Worm (Caenorhabditis elegans): ENCODE results near the gene col-170.

The col-170 gene

DNA sequence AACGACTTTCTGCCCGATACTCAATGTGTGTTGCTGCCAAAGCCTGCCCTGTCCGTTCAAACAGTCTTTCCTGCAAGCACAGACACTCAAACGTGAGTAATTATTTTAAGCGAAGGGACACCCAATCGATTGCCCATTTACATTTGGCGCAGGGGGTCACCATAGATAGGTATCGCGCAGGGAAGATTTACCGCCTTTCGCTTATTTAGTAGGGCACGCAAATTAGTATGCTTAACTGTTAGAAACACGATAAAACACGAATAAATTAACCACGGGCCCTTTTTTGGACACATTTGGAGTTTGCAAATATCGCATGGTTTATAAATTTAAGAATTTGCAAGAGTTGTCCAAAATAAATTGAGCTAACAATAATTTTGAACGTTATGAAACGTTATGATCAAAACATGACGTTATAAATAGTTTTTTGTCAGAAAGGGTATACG lies 35.1 kb upstream of the col-170 start (continued):
- peak; percentile 100 for TF ChIP-seq dve-1 (tag; optimal IDR thresholded peaks at IDR 0.05; ENCODE audit: insufficient read depth)
- peak; percentile 99 for TF ChIP-seq spr-3 (GFP tag; optimal IDR thresholded peaks at IDR 0.05)
- TF ChIP-seq ztf-11 (tag; optimal IDR thresholded peaks at IDR 0.05): peak; percentile 96
- TF ChIP-seq daf-19 (GFP tag; conservative IDR thresholded peaks at IDR 0.05): peak; percentile 97
- peak; percentile 99 for TF ChIP-seq madf-9 (GFP tag; conservative IDR thresholded peaks at IDR 0.05)
- peak; percentile 84 for TF ChIP-seq lin-39 (tag; optimal IDR thresholded peaks at IDR 0.05)
- peak; percentile 100 for TF ChIP-seq egl-43 (GFP tag; IDR thresholded peaks at IDR 0.05)
- peak; percentile 97 to 98 for TF ChIP-seq daf-16 (GFP tag; optimal IDR thresholded peaks at IDR 0.05)
- TF ChIP-seq daf-16 (tag; optimal IDR thresholded peaks at IDR 0.05): peak; percentile 96
- TF ChIP-seq F44E2.7 (GFP tag; IDR thresholded peaks at IDR 0.05): peak; percentile 92
- peak; percentile 99 for TF ChIP-seq nhr-48 (tag; optimal IDR thresholded peaks at IDR 0.05)
- TF ChIP-seq zag-1 (tag; optimal IDR thresholded peaks at IDR 0.05): peak; percentile 99
- peak; percentile 98 for TF ChIP-seq php-3 (GFP tag; IDR thresholded peaks at IDR 0.05)
- TF ChIP-seq hif-1 (tag; optimal IDR thresholded peaks at IDR 0.05): peak; percentile 85 to 92
- peak; percentile 100 for TF ChIP-seq hmg-1.1 (GFP tag; IDR thresholded peaks at IDR 0.05)
- TF ChIP-seq Y48G9A.11 (GFP tag; IDR thresholded peaks at IDR 0.05): 0 out of 2 replicates have a peak, but pooled peaks have one; percentile 42
- peak; percentile 100 for TF ChIP-seq mep-1 (tag; optimal IDR thresholded peaks at IDR 0.05)
- peak; percentile 96 for TF ChIP-seq ceh-28 (tag; optimal IDR thresholded peaks at IDR 0.05)
- peak; percentile 99 for TF ChIP-seq rbr-2 (tag; optimal IDR thresholded peaks at IDR 0.05)
- TF ChIP-seq nhr-76 (tag; optimal IDR thresholded peaks at IDR 0.05): peak; percentile 84
- TF ChIP-seq lin-13 (GFP tag; optimal IDR thresholded peaks at IDR 0.05): peak; percentile 98
- TF ChIP-seq saeg-2 (GFP tag; IDR thresholded peaks at IDR 0.05): peak; percentile 99
- peak; percentile 72 for TF ChIP-seq skn-1 (tag; optimal IDR thresholded peaks at IDR 0.05)
- peak; percentile 40 for TF ChIP-seq unc-130 (GFP tag; optimal IDR thresholded peaks at IDR 0.05)
- peak; percentile 85 for TF ChIP-seq sdz-12 (GFP tag; optimal IDR thresholded peaks at IDR 0.05)
- TF ChIP-seq fos-1 (tag; optimal IDR thresholded peaks at IDR 0.05): peak; percentile 95
- TF ChIP-seq gei-8 (GFP tag; optimal IDR thresholded peaks at IDR 0.05): peak; percentile 96
- peak; percentile 62 for TF ChIP-seq snpc-4 (tag; optimal IDR thresholded peaks at IDR 0.05)
- TF ChIP-seq Y75B8A.6 (GFP tag; IDR thresholded peaks at IDR 0.05): peak; percentile 90
- no peak for TF ChIP-seq ceh-62 (tag; optimal IDR thresholded peaks at IDR 0.05)
- TF ChIP-seq ama-1 (optimal IDR thresholded peaks at IDR 0.05): no peak
- TF ChIP-seq dmd-9 (GFP tag; IDR thresholded peaks at IDR 0.05): peak; percentile 94
- peak; percentile 83 for TF ChIP-seq dmd-8 (GFP tag; IDR thresholded peaks at IDR 0.05)
- TF ChIP-seq madf-5 (GFP tag; IDR thresholded peaks at IDR 0.05): peak; percentile 65 to 98; a peak in 3 of 4 replicates
- peak; percentile 96 for TF ChIP-seq arid-1 (GFP tag; conservative IDR thresholded peaks at IDR 0.05)
- peak; percentile 100 for TF ChIP-seq nhr-102 (tag; optimal IDR thresholded peaks at IDR 0.05)
- peak; percentile 95 for TF ChIP-seq lir-3 (tag; optimal IDR thresholded peaks at IDR 0.05)
- TF ChIP-seq nhr-77 (tag; optimal IDR thresholded peaks at IDR 0.05): peak; percentile 100
- TF ChIP-seq unc-62 (GFP tag; optimal IDR thresholded peaks at IDR 0.05 in 1 of 2): peak; percentile 93 to 100
- TF ChIP-seq unc-62 (tag; optimal IDR thresholded peaks at IDR 0.05): peak; percentile 91
- peak; percentile 95 for TF ChIP-seq mdl-1 (tag; optimal IDR thresholded peaks at IDR 0.05)
- peak; percentile 100 for TF ChIP-seq fkh-10 (GFP tag; optimal IDR thresholded peaks at IDR 0.05)
- TF ChIP-seq mxl-2 (GFP tag; conservative IDR thresholded peaks at IDR 0.05): peak; percentile 91
- peak; percentile 53; the same call in 1 of the 2 replicates for TF ChIP-seq lim-7 (GFP tag; IDR thresholded peaks at IDR 0.05)
- peak; percentile 97 for TF ChIP-seq zfp-3 (GFP tag; conservative IDR thresholded peaks at IDR 0.05)
- TF ChIP-seq F26F4.8 (GFP tag; conservative IDR thresholded peaks at IDR 0.05): no peak
- peak; percentile 46 for TF ChIP-seq pqm-1 (tag; optimal IDR thresholded peaks at IDR 0.05)
- TF ChIP-seq set-16 (GFP tag; IDR thresholded peaks at IDR 0.05): no peak
- peak; percentile 91 for TF ChIP-seq nhr-41 (GFP tag; IDR thresholded peaks at IDR 0.05)
- TF ChIP-seq ceh-20 (GFP tag; IDR thresholded peaks at IDR 0.05): peak; percentile 99
- TF ChIP-seq ceh-32 (tag; optimal IDR thresholded peaks at IDR 0.05; ENCODE audit: poor library complexity): peak; percentile 91
- peak; percentile 94 for TF ChIP-seq T20F7.1 (GFP tag; optimal IDR thresholded peaks at IDR 0.05)

Measured in whole organism, L4 larva.